Fruit fly (Drosophila melanogaster) whole organism, embryonic: ENCODE measurements around the gene CG7974.
A peak's percentile ranks its signal among the peaks of the same experiment; 100 is the strongest.

Experiments
- Asciz ChIP-seq: fragments of 200-800 bp; sonication (Bioruptor generic); optimal IDR thresholded peaks from 2 replicates; lab custom pipeline; 2017; ENCODE audit warnings: missing biosample characterization, mild to moderate bottlenecking, missing genetic modification characterization, missing genetic modification reagents
- B-H2 ChIP-seq: fragments of 200-800 bp; sonication (Bioruptor generic); optimal IDR thresholded peaks from 2 replicates; lab custom pipeline; 2018; ENCODE audit warnings: missing biosample characterization, mild to moderate bottlenecking, missing genetic modification characterization
- Bteb2 ChIP-seq: fragments of 200-800 bp; sonication (Bioruptor generic); optimal IDR thresholded peaks from 2 replicates; lab custom pipeline; 2016; ENCODE audit warnings: missing biosample characterization, missing genetic modification characterization
- CG10274 ChIP-seq: fragments of 200-800 bp; sonication (Bioruptor generic); optimal IDR thresholded peaks from 3 replicates; lab custom pipeline; 2017; ENCODE audit warnings: missing biosample characterization, mild to moderate bottlenecking, missing genetic modification characterization
- CG10366 ChIP-seq: fragments of 200-800 bp; sonication (Bioruptor generic); IDR thresholded peaks from 2 replicates; pipeline ENCODE4 v1.3.6; 2022; ENCODE audit warnings: missing biosample characterization, missing genetic modification characterization
- CG10959 ChIP-seq: fragments of 200-800 bp; sonication (Bioruptor generic); IDR thresholded peaks from 2 replicates; pipeline ENCODE4 v1.3.6; 2022; ENCODE audit warnings: missing biosample characterization, missing genetic modification characterization
- CG11695 ChIP-seq: fragments of 200-800 bp; sonication (Bioruptor generic); IDR thresholded peaks from 3 replicates; pipeline ENCODE4 v1.3.6; 2022; ENCODE audit warnings: missing biosample characterization, missing genetic modification characterization
- CG12299 ChIP-seq: fragments of 200-800 bp; sonication (Bioruptor generic); optimal IDR thresholded peaks from 2 replicates; lab custom pipeline; 2018; ENCODE audit warnings: missing biosample characterization, mild to moderate bottlenecking, missing genetic modification characterization
- CG12744 ChIP-seq: fragments of 200-800 bp; sonication (Bioruptor generic); optimal IDR thresholded peaks from 2 replicates; lab custom pipeline; 2016; ENCODE audit warnings: missing biosample characterization, missing genetic modification characterization
- CG14710 ChIP-seq: fragments of 200-800 bp; sonication (Bioruptor generic); optimal IDR thresholded peaks from 3 replicates; lab custom pipeline; 2019; ENCODE audit warnings: missing biosample characterization, mild to moderate bottlenecking, missing genetic modification characterization, moderate library complexity
- CG14860 ChIP-seq: fragments of 200-800 bp; sonication (Bioruptor generic); IDR thresholded peaks from 3 replicates; pipeline ENCODE4 v1.3.6; 2022; ENCODE audit warnings: missing biosample characterization, missing genetic modification characterization; ENCODE audit not compliant: partially characterized antibody
- CG14965 ChIP-seq: fragments of 200-800 bp; sonication (Bioruptor generic); optimal IDR thresholded peaks from 2 replicates; lab custom pipeline; 2016; ENCODE audit warnings: missing biosample characterization, missing genetic modification characterization, borderline replicate concordance
- CG15514 ChIP-seq: fragments of 200-800 bp; sonication (Bioruptor generic); optimal IDR thresholded peaks from 3 replicates; lab custom pipeline; 2017; ENCODE audit warnings: missing biosample characterization, missing genetic modification characterization, mild to moderate bottlenecking, moderate library complexity, missing genetic modification reagents
- CG16779 ChIP-seq: fragments of 200-800 bp; sonication (Bioruptor generic); IDR thresholded peaks from 2 replicates; pipeline ENCODE4 v1.3.6; 2022; ENCODE audit warnings: missing biosample characterization, missing genetic modification characterization
- CG17612 ChIP-seq: fragments of 200-800 bp; sonication (Bioruptor generic); IDR thresholded peaks from 2 replicates; pipeline ENCODE4 v1.3.6; 2022; ENCODE audit warnings: missing biosample characterization, missing genetic modification characterization
- CG17912 ChIP-seq: fragments of 200-800 bp; sonication (Bioruptor generic); optimal IDR thresholded peaks from 2 replicates; lab custom pipeline; 2018; ENCODE audit warnings: missing biosample characterization, mild to moderate bottlenecking, missing genetic modification characterization
- CG1832 ChIP-seq: fragments of 200-800 bp; sonication (Bioruptor generic); optimal IDR thresholded peaks from 2 replicates; lab custom pipeline; 2017; ENCODE audit warnings: missing biosample characterization, mild to moderate bottlenecking, missing genetic modification characterization, inconsistent platforms
- CG2875 ChIP-seq: fragments of 200-800 bp; sonication (Bioruptor generic); optimal IDR thresholded peaks from 2 replicates; lab custom pipeline; 2017; ENCODE audit warnings: missing biosample characterization, mild to moderate bottlenecking, missing genetic modification characterization, missing genetic modification reagents
- CG31365 ChIP-seq: fragments of 200-800 bp; sonication (Bioruptor generic); optimal IDR thresholded peaks from 2 replicates; lab custom pipeline; 2018; ENCODE audit warnings: missing biosample characterization, mild to moderate bottlenecking, missing genetic modification characterization
- CG3838 ChIP-seq: fragments of 200-800 bp; sonication (Bioruptor generic); optimal IDR thresholded peaks from 3 replicates; lab custom pipeline; 2016; ENCODE audit warnings: missing biosample characterization, missing genetic modification characterization
- CG42726 ChIP-seq: fragments of 200-800 bp; sonication (Bioruptor generic); IDR thresholded peaks from 2 replicates; pipeline ENCODE4 v1.3.6; 2022; ENCODE audit warnings: missing biosample characterization, missing genetic modification characterization; ENCODE audit not compliant: partially characterized antibody
- CG4282 ChIP-seq: fragments of 200-800 bp; sonication (Bioruptor generic); optimal IDR thresholded peaks from 2 replicates; lab custom pipeline; 2016; ENCODE audit warnings: missing biosample characterization, missing genetic modification characterization
- CG7786 ChIP-seq: fragments of 200-800 bp; sonication (Bioruptor generic); optimal IDR thresholded peaks from 2 replicates; lab custom pipeline; 2016; ENCODE audit warnings: missing biosample characterization, missing genetic modification characterization
- CG8359 ChIP-seq: fragments of 200-800 bp; sonication (Bioruptor generic); optimal IDR thresholded peaks from 2 replicates; lab custom pipeline; 2017; ENCODE audit warnings: missing biosample characterization, mild to moderate bottlenecking, missing genetic modification characterization, borderline replicate concordance
- CG8924 ChIP-seq: fragments of 200-800 bp; optimal IDR thresholded peaks from 3 replicates; lab custom pipeline; 2019; ENCODE audit warnings: missing biosample characterization, mild to moderate bottlenecking, missing genetic modification characterization, moderate library complexity
- CG9215 ChIP-seq: fragments of 200-800 bp; sonication (Bioruptor generic); IDR thresholded peaks from 2 replicates; pipeline ENCODE4 v1.3.6; 2022; ENCODE audit warnings: missing biosample characterization, missing genetic modification characterization
- CG9609 ChIP-seq: fragments of 200-800 bp; sonication (Bioruptor generic); optimal IDR thresholded peaks from 3 replicates; lab custom pipeline; 2016; ENCODE audit warnings: missing biosample characterization, missing genetic modification characterization
- Doc3 ChIP-seq: fragments of 200-800 bp; sonication (Bioruptor generic); IDR thresholded peaks from 3 replicates; pipeline ENCODE4 v1.3.6; 2022; ENCODE audit warnings: missing biosample characterization, missing genetic modification characterization; ENCODE audit not compliant: partially characterized antibody
- Dp ChIP-seq: fragments of 200-800 bp; sonication (Bioruptor generic); optimal IDR thresholded peaks from 2 replicates; lab custom pipeline; 2018; ENCODE audit warnings: missing biosample characterization, mild to moderate bottlenecking, missing genetic modification characterization, moderate library complexity
- HLH54F ChIP-seq: fragments of 200-800 bp; sonication (Bioruptor generic); optimal IDR thresholded peaks from 3 replicates; lab custom pipeline; 2016; ENCODE audit warnings: missing biosample characterization, missing genetic modification characterization
- Hand ChIP-seq: fragments of 200-800 bp; sonication (Bioruptor generic); optimal IDR thresholded peaks from 2 replicates; lab custom pipeline; 2017; ENCODE audit warnings: mild to moderate bottlenecking, missing biosample characterization, missing genetic modification reagents, missing genetic modification characterization
- Myb ChIP-seq: fragments of 200-800 bp; sonication (Bioruptor generic); optimal IDR thresholded peaks from 2 replicates; lab custom pipeline; 2016; ENCODE audit warnings: missing biosample characterization, missing genetic modification characterization
- Xbp1 ChIP-seq: fragments of 200-800 bp; sonication (Bioruptor generic); optimal IDR thresholded peaks from 3 replicates; lab custom pipeline; 2016; ENCODE audit warnings: missing biosample characterization, mild to moderate bottlenecking, missing genetic modification characterization
- ara ChIP-seq: fragments of 200-800 bp; sonication (Bioruptor generic); IDR thresholded peaks from 2 replicates; pipeline ENCODE4 v1.3.6; 2022; ENCODE audit warnings: missing biosample characterization, missing genetic modification characterization
- ash1 ChIP-seq: fragments of 200-800 bp; sonication (Bioruptor generic); optimal IDR thresholded peaks from 2 replicates; lab custom pipeline; 2018; ENCODE audit warnings: missing biosample characterization, mild to moderate bottlenecking, missing genetic modification characterization
- ato ChIP-seq: fragments of 200-800 bp; sonication (Bioruptor generic); IDR thresholded peaks from 2 replicates; pipeline ENCODE4 v1.3.6; 2022; ENCODE audit warnings: missing biosample characterization, missing genetic modification characterization; ENCODE audit not compliant: partially characterized antibody
- cad ChIP-seq: fragments of >200 bp; optimal IDR thresholded peaks from 2 replicates; lab custom pipeline; 2017; ENCODE audit warnings: missing biosample characterization, missing genetic modification characterization
- croc ChIP-seq: fragments of 200-800 bp; sonication (Bioruptor generic); conservative IDR thresholded peaks from 3 replicates; pipeline ENCODE4 v1.3.6; 2022; ENCODE audit warnings: missing biosample characterization, missing genetic modification characterization
- crol ChIP-seq: fragments of 200-800 bp; sonication (Bioruptor generic); IDR thresholded peaks from 2 replicates; pipeline ENCODE4 v1.3.6; 2022; ENCODE audit warnings: missing biosample characterization, missing genetic modification characterization
- dmrt99B ChIP-seq: fragments of 200-800 bp; sonication (Bioruptor generic); optimal IDR thresholded peaks from 2 replicates; lab custom pipeline; 2018; ENCODE audit warnings: missing biosample characterization, mild to moderate bottlenecking, missing genetic modification characterization, moderate library complexity
- esg ChIP-seq: fragments of 200-800 bp; sonication (Bioruptor generic); conservative IDR thresholded peaks from 2 replicates; pipeline ENCODE4 v1.3.6; 2022; ENCODE audit warnings: missing biosample characterization, missing genetic modification characterization
- ewg ChIP-seq: fragments of 200-800 bp; sonication (Bioruptor generic); optimal IDR thresholded peaks from 3 replicates; lab custom pipeline; 2017; ENCODE audit warnings: mild to moderate bottlenecking, missing biosample characterization, missing genetic modification reagents, missing genetic modification characterization
- kah ChIP-seq: fragments of 200-800 bp; sonication (Bioruptor generic); optimal IDR thresholded peaks from 2 replicates; lab custom pipeline; 2018; ENCODE audit warnings: missing biosample characterization, mild to moderate bottlenecking, missing genetic modification characterization
- ranshi ChIP-seq: fragments of 200-800 bp; sonication (Bioruptor generic); IDR thresholded peaks from 2 replicates; pipeline ENCODE4 v1.3.6; 2022; ENCODE audit warnings: missing biosample characterization, missing genetic modification characterization
- repo ChIP-seq: fragments of 200-800 bp; sonication (Bioruptor generic); optimal IDR thresholded peaks from 2 replicates; lab custom pipeline; 2016; ENCODE audit warnings: missing biosample characterization, missing genetic modification characterization
- schlank ChIP-seq: fragments of 200-800 bp; sonication (Bioruptor generic); optimal IDR thresholded peaks from 2 replicates; lab custom pipeline; 2018; ENCODE audit warnings: missing biosample characterization, mild to moderate bottlenecking, missing genetic modification characterization
- sob ChIP-seq: fragments of 200-800 bp; sonication (Bioruptor generic); IDR thresholded peaks from 2 replicates; pipeline ENCODE4 v1.3.6; 2022; ENCODE audit warnings: missing biosample characterization, missing genetic modification characterization
- tin ChIP-seq: fragments of 200-800 bp; sonication (Bioruptor generic); optimal IDR thresholded peaks from 3 replicates; lab custom pipeline; 2016; ENCODE audit warnings: missing biosample characterization, missing genetic modification characterization
- tx ChIP-seq: fragments of 200-800 bp; sonication (Bioruptor generic); optimal IDR thresholded peaks from 2 replicates; lab custom pipeline; 2016; ENCODE audit warnings: missing biosample characterization, missing genetic modification characterization
- unpg ChIP-seq: fragments of 200-800 bp; sonication (Bioruptor generic); optimal IDR thresholded peaks from 3 replicates; lab custom pipeline; 2018; ENCODE audit warnings: missing biosample characterization, mild to moderate bottlenecking, missing genetic modification characterization, moderate library complexity

CG7974 gene

dm6 chr3L:1690727-1691413 is 25.9 kb downstream of the CG7974 start (continued):
- TF ChIP-seq CG14965 (GFP tag; lab: Kevin White, UChicago): peak; percentile 9
- peak; percentile 6 for TF ChIP-seq ewg (GFP tag; lab: Kevin White, UChicago)
- no peak for TF ChIP-seq CG8359
- no peak for TF ChIP-seq CG7786
- no peak for TF ChIP-seq CG42726 (GFP tag; lab: Robert Waterston, UW)
- TF ChIP-seq dmrt99B (tag; lab: Kevin White, UChicago): peak; percentile 51
- peak; percentile 58 for TF ChIP-seq Asciz (GFP tag; lab: Kevin White, UChicago)
- TF ChIP-seq CG1832: no peak
- TF ChIP-seq repo: no peak
- TF ChIP-seq CG2875 (GFP tag; lab: Kevin White, UChicago): peak; percentile 68
- TF ChIP-seq CG10959: no peak
- TF ChIP-seq Bteb2: no peak
- TF ChIP-seq CG11695 (GFP tag; lab: Robert Waterston, UW): no peak
- no peak for TF ChIP-seq cad (GFP tag; lab: Kevin White, UChicago)
- TF ChIP-seq ara: no peak
- TF ChIP-seq CG8924: no peak
- no peak for TF ChIP-seq schlank (tag; lab: Kevin White, UChicago)
- TF ChIP-seq ranshi (GFP tag; lab: Robert Waterston, UW): no peak
- TF ChIP-seq CG12299 (tag; lab: Kevin White, UChicago): no peak
- TF ChIP-seq crol (GFP tag; lab: Robert Waterston, UW): peak; percentile 44
- TF ChIP-seq CG10274 (GFP tag; lab: Kevin White, UChicago): no peak
- no peak for TF ChIP-seq esg (GFP tag; lab: Robert Waterston, UW)
- peak; percentile 44; the same call in 2 of the 3 replicates for TF ChIP-seq croc (GFP tag; lab: Robert Waterston, UW)
- no peak for TF ChIP-seq CG16779 (GFP tag; lab: Robert Waterston, UW)
- TF ChIP-seq CG10366 (GFP tag; lab: Robert Waterston, UW): no peak
- TF ChIP-seq tin (GFP tag; lab: Kevin White, UChicago): peak; percentile 54
- TF ChIP-seq unpg (GFP tag; lab: Kevin White, UChicago): no peak
- peak; percentile 44 for TF ChIP-seq CG14710 (tag; lab: Kevin White, UChicago)
- no peak for TF ChIP-seq CG9215
- TF ChIP-seq ato (GFP tag; lab: Robert Waterston, UW): no peak
- peak; percentile 15; the same call in 1 of the 2 replicates for TF ChIP-seq CG17612 (GFP tag; lab: Robert Waterston, UW)
- no peak for TF ChIP-seq ash1
- TF ChIP-seq sob (GFP tag; lab: Robert Waterston, UW): 0 out of 2 replicates have a peak, but pooled peaks have one; percentile 10
- peak; percentile 15 for TF ChIP-seq CG31365 (tag; lab: Kevin White, UChicago)
- TF ChIP-seq Xbp1: peak; percentile 20
- no peak for TF ChIP-seq kah (GFP tag; lab: Kevin White, UChicago)
- no peak for TF ChIP-seq CG17912 (GFP tag; lab: Kevin White, UChicago)
- TF ChIP-seq Dp (GFP tag; lab: Kevin White, UChicago): no peak
- TF ChIP-seq CG4282 (GFP tag; lab: Kevin White, UChicago): no peak
- no peak for TF ChIP-seq CG12744 (GFP tag; lab: Kevin White, UChicago)
- TF ChIP-seq CG9609: no peak
- TF ChIP-seq tx (GFP tag; lab: Kevin White, UChicago): no peak
- no peak for TF ChIP-seq CG3838 (GFP tag; lab: Kevin White, UChicago)
- no peak for TF ChIP-seq Myb
- no peak for TF ChIP-seq HLH54F (GFP tag; lab: Kevin White, UChicago)
- no peak for TF ChIP-seq Hand (GFP tag; lab: Kevin White, UChicago)
- no peak for TF ChIP-seq B-H2 (GFP tag; lab: Kevin White, UChicago)
- no peak for TF ChIP-seq CG14860
- no peak for TF ChIP-seq CG15514 (GFP tag; lab: Kevin White, UChicago)
- TF ChIP-seq Doc3: no peak
